Worm (Caenorhabditis elegans) whole organism, L3 larva: ENCODE measurements around the gene srx-18.

Experiments
- R02D3.7 ChIP-seq: fragments of 150-350 bp; optimal IDR thresholded peaks from 2 replicates; lab custom pipeline; 2014; ENCODE audit warnings: missing biosample characterization, missing genetic modification characterization
- ZK546.5 ChIP-seq: sonication (generic microtip); optimal IDR thresholded peaks from 2 replicates; lab custom pipeline; 2017; ENCODE audit warnings: missing biosample characterization, missing genetic modification characterization
- aly-2 ChIP-seq: fragments of 150-350 bp; optimal IDR thresholded peaks from 2 replicates; lab custom pipeline; 2014; ENCODE audit warnings: missing biosample characterization, missing genetic modification characterization
- ceh-16 ChIP-seq: sonication (generic microtip); optimal IDR thresholded peaks from 2 replicates; lab custom pipeline; 2017; ENCODE audit warnings: missing biosample characterization, missing genetic modification characterization
- ceh-28 ChIP-seq: fragments of 150-350 bp; optimal IDR thresholded peaks from 2 replicates; lab custom pipeline; 2014; ENCODE audit warnings: missing biosample characterization, missing genetic modification reagents, missing genetic modification characterization
- ceh-82 ChIP-seq: fragments of 150-350 bp; optimal IDR thresholded peaks from 2 replicates; lab custom pipeline; 2014; ENCODE audit warnings: missing biosample characterization, missing genetic modification characterization
- ceh-9 ChIP-seq: sonication (generic microtip); optimal IDR thresholded peaks from 2 replicates; lab custom pipeline; 2018; ENCODE audit warnings: missing biosample characterization, missing genetic modification characterization
- egl-27 ChIP-seq: sonication (generic microtip); optimal IDR thresholded peaks from 4 replicates; lab custom pipeline; 2017; ENCODE audit warnings: missing biosample characterization, missing genetic modification reagents, missing genetic modification characterization
- egl-5 ChIP-seq: fragments of 150-350 bp; optimal IDR thresholded peaks from 2 replicates; lab custom pipeline; 2017; ENCODE audit warnings: missing biosample characterization, missing genetic modification reagents, missing genetic modification characterization, inconsistent platforms
- elt-1 ChIP-seq: fragments of 150-350 bp; optimal IDR thresholded peaks from 2 replicates; lab custom pipeline; 2014; ENCODE audit warnings: missing biosample characterization, missing genetic modification characterization
- elt-2 ChIP-seq: sonication (generic microtip); optimal IDR thresholded peaks from 2 replicates; lab custom pipeline; 2016; ENCODE audit warnings: missing genetic modification reagents, mild to moderate bottlenecking, missing genetic modification characterization, missing compliant biosample characterization
- fkh-10 ChIP-seq: sonication (generic microtip); optimal IDR thresholded peaks from 2 replicates; lab custom pipeline; 2017; ENCODE audit warnings: missing biosample characterization, missing genetic modification reagents, missing genetic modification characterization
- fos-1 ChIP-seq: fragments of 150-350 bp; optimal IDR thresholded peaks from 2 replicates; lab custom pipeline; 2014; ENCODE audit warnings: missing biosample characterization, missing genetic modification characterization
- jun-1 ChIP-seq: fragments of 150-350 bp; optimal IDR thresholded peaks from 2 replicates; lab custom pipeline; 2014; ENCODE audit warnings: missing biosample characterization, missing genetic modification reagents, missing genetic modification characterization
- lin-39 ChIP-seq: fragments of 150-350 bp; optimal IDR thresholded peaks from 2 replicates; lab custom pipeline; 2018; ENCODE audit warnings: missing biosample characterization, missing genetic modification reagents, missing genetic modification characterization
- mdl-1 ChIP-seq: fragments of 150-350 bp; optimal IDR thresholded peaks from 2 replicates; lab custom pipeline; 2014; ENCODE audit warnings: missing biosample characterization, missing genetic modification characterization
- mml-1 ChIP-seq: fragments of 150-350 bp; sonication (generic microtip); optimal IDR thresholded peaks from 3 replicates; lab custom pipeline; 2014; ENCODE audit warnings: missing biosample characterization, missing genetic modification characterization
- nfya-1 ChIP-seq: sonication (generic microtip); optimal IDR thresholded peaks from 2 replicates; lab custom pipeline; 2017; ENCODE audit warnings: missing genetic modification characterization, mild to moderate bottlenecking, missing compliant biosample characterization, antibody characterized with exemption, moderate library complexity; ENCODE audit not compliant: insufficient read depth
- nhr-11 ChIP-seq: fragments of 150-350 bp; optimal IDR thresholded peaks from 2 replicates; lab custom pipeline; 2014; ENCODE audit warnings: missing biosample characterization, missing genetic modification characterization
- nhr-12 ChIP-seq: fragments of 150-350 bp; optimal IDR thresholded peaks from 2 replicates; lab custom pipeline; 2014; ENCODE audit warnings: missing biosample characterization, missing genetic modification characterization
- nhr-23 ChIP-seq: fragments of 150-350 bp; optimal IDR thresholded peaks from 2 replicates; lab custom pipeline; 2014; ENCODE audit warnings: missing biosample characterization, missing genetic modification reagents, missing genetic modification characterization
- nhr-237 ChIP-seq: fragments of 150-350 bp; optimal IDR thresholded peaks from 2 replicates; lab custom pipeline; 2014; ENCODE audit warnings: missing biosample characterization, missing genetic modification characterization
- nhr-43 ChIP-seq: sonication (generic microtip); optimal IDR thresholded peaks from 2 replicates; lab custom pipeline; 2016; ENCODE audit warnings: mild to moderate bottlenecking, missing genetic modification characterization, missing compliant biosample characterization; ENCODE audit not compliant: poor library complexity, severe bottlenecking
- nhr-67 ChIP-seq: fragments of 150-350 bp; optimal IDR thresholded peaks from 2 replicates; lab custom pipeline; 2014; ENCODE audit warnings: missing biosample characterization, missing genetic modification characterization
- nhr-77 ChIP-seq: fragments of 150-350 bp; optimal IDR thresholded peaks from 2 replicates; lab custom pipeline; 2014; ENCODE audit warnings: missing biosample characterization, missing genetic modification characterization
- pha-4 ChIP-seq: fragments of 150-350 bp; optimal IDR thresholded peaks from 2 replicates; lab custom pipeline; 2014; ENCODE audit warnings: missing biosample characterization, missing genetic modification reagents, missing genetic modification characterization
- pqm-1 ChIP-seq: fragments of 150-350 bp; optimal IDR thresholded peaks from 2 replicates; lab custom pipeline; 2017; ENCODE audit warnings: missing biosample characterization, missing genetic modification characterization, inconsistent platforms
- sea-2 ChIP-seq: fragments of 150-350 bp; sonication (generic microtip); optimal IDR thresholded peaks from 4 replicates; lab custom pipeline; 2014; ENCODE audit warnings: missing biosample characterization, missing genetic modification reagents, missing genetic modification characterization
- skn-1 ChIP-seq: fragments of 150-350 bp; optimal IDR thresholded peaks from 2 replicates; lab custom pipeline; 2014; ENCODE audit warnings: missing biosample characterization, missing genetic modification characterization
- snpc-4 ChIP-seq: fragments of 150-350 bp; optimal IDR thresholded peaks from 2 replicates; lab custom pipeline; 2014; ENCODE audit warnings: missing biosample characterization, missing genetic modification characterization
- tbx-2 ChIP-seq: sonication (generic microtip); optimal IDR thresholded peaks from 2 replicates; lab custom pipeline; 2016; ENCODE audit warnings: mild to moderate bottlenecking, missing genetic modification characterization, missing compliant biosample characterization
- unc-39 ChIP-seq: sonication (generic microtip); optimal IDR thresholded peaks from 4 replicates; lab custom pipeline; 2017; ENCODE audit warnings: missing biosample characterization, missing genetic modification characterization
- unc-62 ChIP-seq: fragments of 150-350 bp; sonication (generic microtip); optimal IDR thresholded peaks from 4 replicates; lab custom pipeline; 2014; ENCODE audit warnings: missing biosample characterization, missing genetic modification reagents, missing genetic modification characterization
- zag-1 ChIP-seq: fragments of 150-350 bp; optimal IDR thresholded peaks from 2 replicates; lab custom pipeline; 2014; ENCODE audit warnings: missing biosample characterization, missing genetic modification characterization
- ztf-11 ChIP-seq: fragments of 150-350 bp; optimal IDR thresholded peaks from 2 replicates; lab custom pipeline; 2014; ENCODE audit warnings: missing biosample characterization, missing genetic modification characterization
- ztf-4 ChIP-seq: fragments of 150-350 bp; optimal IDR thresholded peaks from 2 replicates; lab custom pipeline; 2014; ENCODE audit warnings: missing biosample characterization, missing genetic modification characterization

Gene srx-18

DNA sequence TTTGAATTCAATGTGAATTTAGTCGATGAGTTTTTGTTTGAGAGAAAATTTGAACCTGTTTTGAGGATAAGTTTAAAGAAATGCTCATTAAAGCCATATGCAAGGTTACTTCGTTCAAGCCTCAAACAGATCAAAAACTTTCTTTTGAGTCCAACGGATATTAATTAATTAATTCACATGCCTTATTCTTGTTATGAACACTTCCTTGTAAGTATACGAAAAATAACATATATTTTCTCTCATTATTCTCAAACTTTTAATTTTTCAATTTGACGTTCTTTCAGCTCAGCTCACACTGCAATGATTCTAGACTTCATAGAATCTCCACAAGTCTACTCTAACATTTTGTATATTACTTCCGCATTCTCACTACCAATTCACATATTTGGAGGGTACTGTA, 29.6 kb upstream of the srx-18 start, which contains the start of gene srh-304:
TSS of gene srh-304 (plus strand) at position 301 of the 400 bp plus-strand sequence.
- TF ChIP-seq ceh-9 (tag; lab: Kevin White, UChicago) (no peak), snpc-4 (tag; lab: Kevin White, UChicago) (no peak), aly-2 (tag; lab: Kevin White, UChicago) (no peak), nhr-237 (no peak), egl-5 (no peak), fkh-10 (GFP tag; lab: Kevin White, UChicago) (no peak), unc-39 (tag; lab: Kevin White, UChicago) (no peak), nfya-1 (tag; lab: Kevin White, UChicago) (no peak), lin-39 (tag; lab: Kevin White, UChicago) (no peak), ztf-11 (tag; lab: Kevin White, UChicago) (no peak), ceh-82 (tag; lab: Kevin White, UChicago) (no peak), ceh-16 (tag; lab: Kevin White, UChicago) (no peak), egl-27 (tag; lab: Kevin White, UChicago) (no peak), nhr-23 (no peak)

DNA sequence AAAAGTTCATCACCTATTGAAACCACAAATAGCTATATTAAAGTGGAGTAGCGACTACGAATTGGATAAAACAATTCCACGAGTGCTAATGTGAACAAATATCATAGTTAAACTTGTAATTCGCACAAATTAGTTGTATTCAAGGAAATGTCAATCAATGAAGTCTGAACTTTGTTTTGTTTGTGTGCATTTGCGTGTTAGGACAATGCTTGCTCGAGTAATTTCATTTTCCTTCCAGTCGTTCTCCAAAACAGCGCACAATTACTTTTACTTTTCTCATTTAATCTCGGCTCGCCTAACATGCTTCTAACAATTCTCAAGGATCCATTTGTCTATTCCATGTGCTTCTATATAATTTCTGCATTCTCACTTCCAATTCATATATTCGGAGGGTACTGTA, 25.9 kb upstream of the srx-18 start, which contains the start of gene srh-301:
TSS of gene srh-301 (plus strand) at position 301 of the 400 bp plus-strand sequence.
- TF ChIP-seq egl-5 (no peak), tbx-2 (tag; lab: Kevin White, UChicago) (no peak), nhr-77 (tag; lab: Kevin White, UChicago) (no peak), pha-4 (tag; lab: Kevin White, UChicago) (no peak), fos-1 (tag; lab: Kevin White, UChicago) (no peak), nhr-43 (tag; lab: Kevin White, UChicago) (no peak), mml-1 (tag; lab: Kevin White, UChicago) (no peak), unc-62 (no peak), R02D3.7 (tag; lab: Kevin White, UChicago) (no peak), ceh-28 (tag; lab: Kevin White, UChicago) (no peak), elt-1 (tag; lab: Kevin White, UChicago) (no peak), nhr-23 (no peak), ztf-4 (tag; lab: Kevin White, UChicago) (no peak), elt-2 (tag; lab: Kevin White, UChicago) (no peak), ceh-9 (tag; lab: Kevin White, UChicago) (no peak), fkh-10 (GFP tag; lab: Kevin White, UChicago) (no peak), sea-2 (no peak), pqm-1 (no peak), jun-1 (tag; lab: Kevin White, UChicago) (no peak), egl-27 (tag; lab: Kevin White, UChicago) (no peak)

DNA sequence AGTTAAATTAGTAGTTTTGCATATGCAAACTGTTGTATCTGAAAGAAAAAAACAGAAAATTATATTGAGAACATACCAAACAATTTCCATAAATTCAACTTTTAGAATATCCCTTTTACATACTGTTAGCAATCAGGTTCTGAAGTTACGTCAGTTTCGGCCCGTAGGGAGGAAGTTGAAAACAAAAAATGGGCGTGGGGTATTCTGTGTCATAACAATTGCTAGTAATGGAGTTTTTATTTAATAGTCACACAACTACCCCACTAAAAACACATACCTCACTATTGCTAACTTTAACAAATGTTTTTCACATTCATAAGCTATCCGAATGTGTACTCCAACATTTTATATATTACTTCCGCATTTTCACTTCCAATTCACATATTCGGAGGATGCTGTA, 23.1 kb upstream of the srx-18 start, which contains the start of gene srh-300:
TSS of gene srh-300 (plus strand) at position 301 of the 400 bp plus-strand sequence.
- TF ChIP-seq egl-5 (no peak), nhr-11 (tag; lab: Kevin White, UChicago) (no peak), ztf-4 (tag; lab: Kevin White, UChicago) (no peak), sea-2 (no peak), nhr-67 (tag; lab: Kevin White, UChicago) (no peak), mml-1 (tag; lab: Kevin White, UChicago) (no peak), ceh-16 (tag; lab: Kevin White, UChicago) (no peak), aly-2 (tag; lab: Kevin White, UChicago) (no peak), mdl-1 (tag; lab: Kevin White, UChicago) (no peak)
- TF ChIP-seq, all 47 proteins: peak for 0

DNA sequence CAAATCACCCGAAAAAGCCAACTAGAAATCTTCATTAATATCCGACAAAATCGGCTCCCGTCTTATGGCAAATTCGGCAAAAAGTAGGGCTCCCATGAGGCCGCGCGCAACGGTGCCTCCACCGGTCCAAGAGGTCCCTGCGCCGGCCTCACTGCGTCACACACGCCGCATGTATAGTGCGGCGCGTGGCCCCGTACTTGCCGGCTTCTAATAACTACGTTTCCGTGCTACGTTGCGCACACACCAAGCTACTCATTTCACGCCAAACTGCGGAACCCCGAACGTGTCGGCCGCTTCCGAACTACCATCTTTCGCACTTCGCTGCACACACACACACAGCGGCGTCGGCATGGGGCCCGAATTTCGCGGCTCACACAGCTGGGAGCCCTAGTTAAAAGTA, 21.0 kb upstream of the srx-18 start:
- TF ChIP-seq pqm-1 (no peak), mdl-1 (tag; lab: Kevin White, UChicago) (no peak), ZK546.5 (no peak), elt-1 (tag; lab: Kevin White, UChicago) (no peak), ztf-11 (tag; lab: Kevin White, UChicago) (no peak), elt-2 (tag; lab: Kevin White, UChicago) (no peak), zag-1 (no peak), pha-4 (tag; lab: Kevin White, UChicago) (no peak), tbx-2 (tag; lab: Kevin White, UChicago) (no peak), skn-1 (tag; lab: Kevin White, UChicago) (no peak), nhr-12 (tag; lab: Kevin White, UChicago) (no peak)
